Fruit fly (Drosophila melanogaster) whole organism, embryonic: ENCODE results near the gene CG18262.

Source experiments
- CG10366 ChIP-seq: fragments of 200-800 bp; sonication (Bioruptor generic); IDR thresholded peaks from 2 replicates; pipeline ENCODE4 v1.3.6; 2022; ENCODE audit warnings: missing biosample characterization, missing genetic modification characterization
- CG10979 ChIP-seq: fragments of 200-800 bp; sonication (Bioruptor generic); optimal IDR thresholded peaks from 2 replicates; lab custom pipeline; 2018; ENCODE audit warnings: missing biosample characterization, mild to moderate bottlenecking, missing genetic modification characterization, moderate library complexity
- CG11560 ChIP-seq: fragments of 200-800 bp; sonication (Bioruptor generic); IDR thresholded peaks from 3 replicates; pipeline ENCODE4 v1.3.6; 2022; ENCODE audit warnings: missing biosample characterization, missing genetic modification characterization
- CG12219 ChIP-seq: fragments of 200-800 bp; sonication (Bioruptor generic); optimal IDR thresholded peaks from 3 replicates; lab custom pipeline; 2018; ENCODE audit warnings: missing biosample characterization, mild to moderate bottlenecking, missing genetic modification characterization
- CG1233 ChIP-seq: fragments of 200-800 bp; sonication (Bioruptor generic); optimal IDR thresholded peaks from 4 replicates; lab custom pipeline; 2018; ENCODE audit warnings: missing biosample characterization, mild to moderate bottlenecking, missing genetic modification characterization
- CG12391 ChIP-seq: fragments of 200-800 bp; sonication (Bioruptor generic); optimal IDR thresholded peaks from 3 replicates; lab custom pipeline; 2018; ENCODE audit warnings: missing biosample characterization, mild to moderate bottlenecking, missing genetic modification characterization, moderate library complexity
- CG13123 ChIP-seq: fragments of 200-800 bp; sonication (Bioruptor generic); optimal IDR thresholded peaks from 2 replicates; lab custom pipeline; 2016; ENCODE audit warnings: missing biosample characterization, missing genetic modification characterization
- CG17186 ChIP-seq: fragments of 200-800 bp; sonication (Bioruptor generic); optimal IDR thresholded peaks from 3 replicates; lab custom pipeline; 2017; ENCODE audit warnings: missing biosample characterization, missing genetic modification reagents, missing genetic modification characterization
- CG17612 ChIP-seq: fragments of 200-800 bp; sonication (Bioruptor generic); IDR thresholded peaks from 2 replicates; pipeline ENCODE4 v1.3.6; 2022; ENCODE audit warnings: missing biosample characterization, missing genetic modification characterization
- CG17829 ChIP-seq: fragments of 200-800 bp; optimal IDR thresholded peaks from 2 replicates; lab custom pipeline; 2019; ENCODE audit warnings: missing biosample characterization, mild to moderate bottlenecking, missing genetic modification characterization, moderate library complexity
- CG17912 ChIP-seq: fragments of 200-800 bp; sonication (Bioruptor generic); optimal IDR thresholded peaks from 2 replicates; lab custom pipeline; 2018; ENCODE audit warnings: missing biosample characterization, mild to moderate bottlenecking, missing genetic modification characterization
- CG30020 ChIP-seq: fragments of 200-800 bp; optimal IDR thresholded peaks from 2 replicates; lab custom pipeline; 2019; ENCODE audit warnings: missing biosample characterization, mild to moderate bottlenecking, missing genetic modification characterization, moderate library complexity
- CG32772 ChIP-seq: fragments of 200-800 bp; sonication (Bioruptor generic); IDR thresholded peaks from 2 replicates; pipeline ENCODE4 v1.3.6; 2022; ENCODE audit warnings: missing biosample characterization, missing genetic modification characterization
- CG34422 ChIP-seq: fragments of 200-800 bp; sonication (Bioruptor generic); IDR thresholded peaks from 3 replicates; pipeline ENCODE4 v1.3.6; 2022; ENCODE audit warnings: missing biosample characterization, missing genetic modification characterization
- CG4404 ChIP-seq: fragments of 200-800 bp; sonication (Bioruptor generic); IDR thresholded peaks from 2 replicates; pipeline ENCODE4 v1.3.6; 2022; ENCODE audit warnings: missing biosample characterization, missing genetic modification characterization
- CG4617 ChIP-seq: fragments of 200-800 bp; sonication (Bioruptor generic); optimal IDR thresholded peaks from 3 replicates; lab custom pipeline; 2016; ENCODE audit warnings: missing biosample characterization, missing genetic modification characterization, borderline replicate concordance
- CG5245 ChIP-seq: fragments of 200-800 bp; sonication (Bioruptor generic); optimal IDR thresholded peaks from 3 replicates; lab custom pipeline; 2016; ENCODE audit warnings: missing biosample characterization, missing genetic modification characterization
- CG9727 ChIP-seq: fragments of 200-800 bp; sonication (Bioruptor generic); optimal IDR thresholded peaks from 3 replicates; lab custom pipeline; 2017; ENCODE audit warnings: missing biosample characterization, mild to moderate bottlenecking, missing genetic modification characterization
- Camta ChIP-seq: fragments of 200-800 bp; sonication (Bioruptor generic); optimal IDR thresholded peaks from 2 replicates; lab custom pipeline; 2016; ENCODE audit warnings: missing biosample characterization, missing genetic modification characterization
- Dp ChIP-seq: fragments of 200-800 bp; sonication (Bioruptor generic); optimal IDR thresholded peaks from 2 replicates; lab custom pipeline; 2018; ENCODE audit warnings: missing biosample characterization, mild to moderate bottlenecking, missing genetic modification characterization, moderate library complexity
- Dref ChIP-seq: fragments of 200-800 bp; sonication (Bioruptor generic); IDR thresholded peaks from 2 replicates; pipeline ENCODE4 v1.3.6; 2022; ENCODE audit warnings: missing biosample characterization, missing genetic modification characterization
- Fer3 ChIP-seq: fragments of 200-800 bp; sonication (Bioruptor generic); optimal IDR thresholded peaks from 2 replicates; lab custom pipeline; 2018; ENCODE audit warnings: missing biosample characterization, mild to moderate bottlenecking, missing genetic modification characterization, moderate library complexity
- H15 ChIP-seq: fragments of 200-800 bp; sonication (Bioruptor generic); IDR thresholded peaks from 3 replicates; pipeline ENCODE4 v1.3.6; 2022; ENCODE audit warnings: missing biosample characterization, missing genetic modification characterization
- MTF-1 ChIP-seq: fragments of 200-800 bp; sonication (Bioruptor generic); optimal IDR thresholded peaks from 2 replicates; lab custom pipeline; 2018; ENCODE audit warnings: missing biosample characterization, mild to moderate bottlenecking, missing genetic modification characterization, borderline replicate concordance
- Neu2 ChIP-seq: fragments of 200-800 bp; sonication (Bioruptor generic); optimal IDR thresholded peaks from 3 replicates; lab custom pipeline; 2016; ENCODE audit warnings: missing biosample characterization, missing genetic modification characterization, borderline replicate concordance
- Pdp1 ChIP-seq, 2 experiments: fragments of 200-800 bp; sonication (Bioruptor generic); optimal IDR thresholded peaks; 3 replicates each; lab custom pipeline; 2016; ENCODE audit warnings: missing biosample characterization in 2 of 2, missing genetic modification characterization in 2 of 2, mild to moderate bottlenecking in 1 of 2, moderate library complexity in 1 of 2
- Rx ChIP-seq: fragments of 200-800 bp; sonication (Bioruptor generic); IDR thresholded peaks from 2 replicates; pipeline ENCODE4 v1.3.6; 2022; ENCODE audit warnings: missing biosample characterization, missing genetic modification characterization
- Stat92E ChIP-seq, 3 experiments: fragments of >200 bp in 2 of 3; fragments of 200-800 bp in 1 of 3; sonication (Bioruptor generic) in 1 of 3; optimal IDR thresholded peaks; 2 replicates each; lab custom pipeline; 2017 to 2019; ENCODE audit warnings: missing biosample characterization in 3 of 3, missing genetic modification characterization in 3 of 3, mild to moderate bottlenecking in 1 of 3, moderate library complexity in 1 of 3
- Usf ChIP-seq: fragments of 200-800 bp; sonication (Bioruptor generic); optimal IDR thresholded peaks from 2 replicates; lab custom pipeline; 2017; ENCODE audit warnings: missing genotype, missing biosample characterization, missing genetic modification characterization
- al ChIP-seq: fragments of 200-800 bp; sonication (Bioruptor generic); IDR thresholded peaks from 2 replicates; pipeline ENCODE4 v1.3.6; 2022; ENCODE audit warnings: missing biosample characterization, missing genetic modification characterization
- bbx ChIP-seq: fragments of 200-800 bp; sonication (Bioruptor generic); IDR thresholded peaks from 2 replicates; pipeline ENCODE4 v1.3.6; 2022; ENCODE audit warnings: missing biosample characterization, missing genetic modification characterization; ENCODE audit not compliant: partially characterized antibody
- bigmax ChIP-seq: fragments of 200-800 bp; sonication (Bioruptor generic); optimal IDR thresholded peaks from 2 replicates; lab custom pipeline; 2018; ENCODE audit warnings: missing biosample characterization, mild to moderate bottlenecking, missing genetic modification characterization
- danr ChIP-seq: fragments of 200-800 bp; sonication (Bioruptor generic); IDR thresholded peaks from 2 replicates; pipeline ENCODE4 v1.3.6; 2022; ENCODE audit warnings: missing biosample characterization, missing genetic modification characterization
- grn ChIP-seq: fragments of 200-800 bp; sonication (Bioruptor generic); optimal IDR thresholded peaks from 3 replicates; lab custom pipeline; 2017; ENCODE audit warnings: missing biosample characterization, missing genetic modification characterization
- hkb ChIP-seq, 2 experiments: fragments of 200-800 bp in 1 of 2; fragments of >200 bp in 1 of 2; sonication (Bioruptor generic) in 1 of 2; IDR thresholded peaks in 1 of 2; optimal IDR thresholded peaks in 1 of 2; 2 replicates each; pipeline versions ENCODE4 v1.3.6 to Lab custom; 2017 to 2022; ENCODE audit warnings: missing biosample characterization in 1 of 2, missing genetic modification characterization in 1 of 2
- nau ChIP-seq: fragments of 200-800 bp; sonication (Bioruptor generic); optimal IDR thresholded peaks from 3 replicates; lab custom pipeline; 2017; ENCODE audit warnings: missing biosample characterization, mild to moderate bottlenecking, missing genetic modification characterization, missing genetic modification reagents
- nmo ChIP-seq: fragments of 200-800 bp; sonication (Bioruptor generic); optimal IDR thresholded peaks from 2 replicates; lab custom pipeline; 2018; ENCODE audit warnings: missing biosample characterization, mild to moderate bottlenecking, missing genetic modification characterization, moderate library complexity
- psq ChIP-seq: fragments of 200-800 bp; sonication (Bioruptor generic); optimal IDR thresholded peaks from 2 replicates; lab custom pipeline; 2017; ENCODE audit warnings: missing biosample characterization, missing genetic modification characterization
- pum ChIP-seq: fragments of 200-800 bp; sonication (Bioruptor generic); optimal IDR thresholded peaks from 2 replicates; lab custom pipeline; 2016; ENCODE audit warnings: missing biosample characterization, missing genetic modification characterization
- rib ChIP-seq: fragments of 200-800 bp; sonication (Bioruptor generic); IDR thresholded peaks from 2 replicates; pipeline ENCODE4 v1.3.6; 2022; ENCODE audit warnings: missing biosample characterization, missing genetic modification characterization
- run ChIP-seq: fragments of 200-800 bp; sonication (Bioruptor generic); optimal IDR thresholded peaks from 3 replicates; lab custom pipeline; 2018; ENCODE audit warnings: missing biosample characterization, mild to moderate bottlenecking, missing genetic modification characterization
- scrt ChIP-seq: fragments of 200-800 bp; sonication (Bioruptor generic); optimal IDR thresholded peaks from 2 replicates; lab custom pipeline; 2018; ENCODE audit warnings: missing biosample characterization, mild to moderate bottlenecking, missing genetic modification characterization, moderate library complexity
- sd ChIP-seq: fragments of 200-800 bp; sonication (Bioruptor generic); optimal IDR thresholded peaks from 3 replicates; lab custom pipeline; 2018; ENCODE audit warnings: missing biosample characterization, mild to moderate bottlenecking, missing genetic modification characterization, moderate library complexity
- so ChIP-seq: fragments of 200-800 bp; sonication (Bioruptor generic); IDR thresholded peaks from 3 replicates; pipeline ENCODE4 v1.3.6; 2022; ENCODE audit warnings: missing biosample characterization, missing genetic modification characterization
- sug ChIP-seq: fragments of 200-800 bp; optimal IDR thresholded peaks from 2 replicates; lab custom pipeline; 2019; ENCODE audit warnings: missing biosample characterization, mild to moderate bottlenecking, missing genetic modification characterization, moderate library complexity
- tll ChIP-seq, 2 experiments: fragments of 200-800 bp in 1 of 2; fragments of >200 bp in 1 of 2; sonication (Bioruptor generic) in 1 of 2; optimal IDR thresholded peaks; 2 replicates each; lab custom pipeline; 2017 to 2019; ENCODE audit warnings: missing biosample characterization in 2 of 2, missing genetic modification characterization in 2 of 2, mild to moderate bottlenecking in 1 of 2, moderate library complexity in 1 of 2
- tx ChIP-seq: fragments of 200-800 bp; sonication (Bioruptor generic); optimal IDR thresholded peaks from 2 replicates; lab custom pipeline; 2016; ENCODE audit warnings: missing biosample characterization, missing genetic modification characterization
- usp ChIP-seq: fragments of >200 bp; optimal IDR thresholded peaks from 2 replicates; lab custom pipeline; 2017; ENCODE audit warnings: missing biosample characterization, missing genetic modification characterization
- vvl ChIP-seq: fragments of 200-800 bp; sonication (Bioruptor generic); IDR thresholded peaks from 2 replicates; pipeline ENCODE4 v1.3.6; 2022; ENCODE audit warnings: missing biosample characterization, missing genetic modification characterization

The CG18262 gene

DNA sequence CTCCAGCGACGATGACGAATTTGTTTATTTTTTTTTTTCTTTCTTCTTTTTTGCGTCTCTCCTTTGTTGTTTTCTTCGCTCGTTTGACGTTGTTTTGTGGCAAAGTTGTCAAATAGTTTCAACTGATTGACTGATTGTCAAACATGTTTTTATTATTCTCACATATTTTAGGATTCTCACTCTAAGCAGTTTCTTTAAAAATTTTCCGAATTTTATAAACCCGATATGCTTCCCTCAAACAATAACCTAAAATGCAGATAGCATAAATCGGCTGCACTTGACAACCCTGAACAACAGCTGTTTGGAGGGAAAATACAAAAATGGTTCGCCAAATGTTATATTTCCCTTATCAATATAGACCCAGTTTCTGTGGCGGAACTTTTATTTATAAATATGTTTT lies 9.2 kb upstream of the CG18262 start, which contains the start of gene CG17982 (continued):
- TF ChIP-seq nmo (GFP tag; lab: Kevin White, UChicago) (peak; percentile 87), Dref (GFP tag; lab: Robert Waterston, UW) (no peak; the same call in 1 of the 2 replicates), vvl (GFP tag; lab: Robert Waterston, UW) (peak; percentile 87), Camta (GFP tag; lab: Kevin White, UChicago) (peak; percentile 78), Rx (GFP tag; lab: Robert Waterston, UW) (peak; percentile 80), hkb (optimal IDR thresholded peaks at IDR 0.05; lab: Kevin White, UChicago) (no peak), hkb (GFP tag; IDR thresholded peaks at IDR 0.05; lab: Robert Waterston, UW) (peak; percentile 88), Neu2 (GFP tag; lab: Kevin White, UChicago) (no peak), MTF-1 (peak; percentile 63), tx (GFP tag; lab: Kevin White, UChicago) (peak; percentile 84), CG32772 (peak; percentile 73), Dp (GFP tag; lab: Kevin White, UChicago) (peak; percentile 72), danr (GFP tag; lab: Robert Waterston, UW) (no peak), Stat92E (GFP tag; optimal IDR thresholded peaks at IDR 0.05; lab: Kevin White, UChicago) (no peak), CG12219 (peak; percentile 71), al (peak; percentile 71), sd (peak; percentile 62), CG17829 (peak; percentile 85), CG5245 (peak; percentile 51), pum (peak; percentile 81), bigmax (GFP tag; lab: Kevin White, UChicago) (peak; percentile 92), sug (tag; lab: Kevin White, UChicago) (peak; percentile 87), Usf (GFP tag; lab: Kevin White, UChicago) (peak; percentile 32), CG4617 (GFP tag; lab: Kevin White, UChicago) (peak; percentile 61), run (tag; lab: Kevin White, UChicago) (peak; percentile 66), Pdp1 (GFP tag; optimal IDR thresholded peaks at IDR 0.05; lab: Kevin White, UChicago) (peak; percentile 77 to 84), CG17912 (GFP tag; lab: Kevin White, UChicago) (peak; percentile 83), CG10979 (tag; lab: Kevin White, UChicago) (peak; percentile 76), CG17186 (GFP tag; lab: Kevin White, UChicago) (peak; percentile 46), CG13123 (peak; percentile 77), H15 (GFP tag; lab: Robert Waterston, UW) (peak; percentile 64; the same call in 2 of the 3 replicates), psq (GFP tag; lab: Kevin White, UChicago) (peak; percentile 94), CG30020 (tag; lab: Kevin White, UChicago) (peak; percentile 64), tll (GFP tag; optimal IDR thresholded peaks at IDR 0.05; lab: Kevin White, UChicago) (no peak), bbx (GFP tag; lab: Robert Waterston, UW) (peak; percentile 10; the same call in 1 of the 2 replicates), grn (GFP tag; lab: Kevin White, UChicago) (no peak), rib (GFP tag; lab: Robert Waterston, UW) (peak; percentile 64; the same call in 1 of the 2 replicates), usp (GFP tag; lab: Kevin White, UChicago) (no peak), CG34422 (GFP tag; lab: Robert Waterston, UW) (peak; percentile 83), CG11560 (tag; lab: Robert Waterston, UW) (peak; percentile 37; the same call in 1 of the 3 replicates), CG10366 (GFP tag; lab: Robert Waterston, UW) (peak; percentile 76), Fer3 (peak; percentile 88), scrt (GFP tag; lab: Kevin White, UChicago) (peak; percentile 71), CG9727 (GFP tag; lab: Kevin White, UChicago) (peak; percentile 79), CG4404 (GFP tag; lab: Robert Waterston, UW) (peak; percentile 56; the same call in 1 of the 2 replicates), CG17612 (peak; percentile 68), nau (GFP tag; lab: Kevin White, UChicago) (no peak), so (GFP tag; lab: Robert Waterston, UW) (peak; percentile 77; the same call in 2 of the 3 replicates), CG1233 (peak; percentile 83), CG12391 (tag; lab: Kevin White, UChicago) (peak; percentile 90)
